Fruit fly (Drosophila melanogaster) whole organism, embryonic: ENCODE data around the gene CG3764.

ENCODE experiments used
- CG10543 ChIP-seq: fragments of 200-800 bp; sonication (Bioruptor generic); optimal IDR thresholded peaks from 3 replicates; lab custom pipeline; 2017; ENCODE audit warnings: missing biosample characterization, mild to moderate bottlenecking, missing genetic modification characterization, moderate library complexity
- CG12219 ChIP-seq: fragments of 200-800 bp; sonication (Bioruptor generic); optimal IDR thresholded peaks from 3 replicates; lab custom pipeline; 2018; ENCODE audit warnings: missing biosample characterization, mild to moderate bottlenecking, missing genetic modification characterization
- CG12299 ChIP-seq: fragments of 200-800 bp; sonication (Bioruptor generic); optimal IDR thresholded peaks from 2 replicates; lab custom pipeline; 2018; ENCODE audit warnings: missing biosample characterization, mild to moderate bottlenecking, missing genetic modification characterization
- CG12659 ChIP-seq: fragments of 200-800 bp; sonication (Bioruptor generic); optimal IDR thresholded peaks from 3 replicates; lab custom pipeline; 2017; ENCODE audit warnings: mild to moderate bottlenecking, missing biosample characterization, missing genetic modification reagents, missing genetic modification characterization
- CG14860 ChIP-seq: fragments of 200-800 bp; sonication (Bioruptor generic); IDR thresholded peaks from 3 replicates; pipeline ENCODE4 v1.3.6; 2022; ENCODE audit warnings: missing biosample characterization, missing genetic modification characterization; ENCODE audit not compliant: partially characterized antibody
- CG17359 ChIP-seq: fragments of 200-800 bp; sonication (Bioruptor generic); optimal IDR thresholded peaks from 3 replicates; lab custom pipeline; 2018; ENCODE audit warnings: missing biosample characterization, mild to moderate bottlenecking, missing genetic modification characterization, moderate library complexity
- CG31441 ChIP-seq: fragments of 200-800 bp; sonication (Bioruptor generic); IDR thresholded peaks from 2 replicates; pipeline ENCODE4 v1.3.6; 2022; ENCODE audit warnings: missing biosample characterization, missing genetic modification characterization
- CG3281 ChIP-seq: fragments of 200-800 bp; sonication (Bioruptor generic); optimal IDR thresholded peaks from 3 replicates; lab custom pipeline; 2017; ENCODE audit warnings: missing biosample characterization, mild to moderate bottlenecking, missing genetic modification characterization
- CG34376 ChIP-seq: fragments of 200-800 bp; sonication (Bioruptor generic); optimal IDR thresholded peaks from 2 replicates; lab custom pipeline; 2018; ENCODE audit warnings: missing biosample characterization, mild to moderate bottlenecking, missing genetic modification characterization
- CG8388 ChIP-seq: fragments of 200-800 bp; sonication (Bioruptor generic); optimal IDR thresholded peaks from 2 replicates; lab custom pipeline; 2019; ENCODE audit warnings: missing biosample characterization, mild to moderate bottlenecking, missing genetic modification characterization, moderate library complexity
- CG9727 ChIP-seq: fragments of 200-800 bp; sonication (Bioruptor generic); optimal IDR thresholded peaks from 3 replicates; lab custom pipeline; 2017; ENCODE audit warnings: missing biosample characterization, mild to moderate bottlenecking, missing genetic modification characterization
- MBD-R2 ChIP-seq: fragments of 200-800 bp; sonication (Bioruptor generic); IDR thresholded peaks from 2 replicates; pipeline ENCODE4 v1.3.6; 2022; ENCODE audit warnings: missing biosample characterization, missing genetic modification characterization
- MESR4 ChIP-seq: fragments of 200-800 bp; sonication (Bioruptor generic); optimal IDR thresholded peaks from 2 replicates; lab custom pipeline; 2018; ENCODE audit warnings: missing biosample characterization, mild to moderate bottlenecking, missing genetic modification characterization, moderate library complexity
- Med ChIP-seq: fragments of 200-800 bp; sonication (Bioruptor generic); peaks from one replicate; lab custom pipeline; 2016; ENCODE audit warnings: missing biosample characterization, missing genetic modification characterization, mild to moderate bottlenecking, inconsistent platforms, moderate library complexity
- NK7.1 ChIP-seq: fragments of 200-800 bp; sonication (Bioruptor generic); optimal IDR thresholded peaks from 3 replicates; lab custom pipeline; 2016; ENCODE audit warnings: missing biosample characterization, missing genetic modification characterization
- Opbp ChIP-seq: fragments of 200-800 bp; sonication (Bioruptor generic); IDR thresholded peaks from 3 replicates; pipeline ENCODE4 v1.3.6; 2022; ENCODE audit warnings: missing biosample characterization, missing genetic modification characterization; ENCODE audit not compliant: partially characterized antibody
- Ravus ChIP-seq: fragments of 200-800 bp; sonication (Bioruptor generic); IDR thresholded peaks from 2 replicates; pipeline ENCODE4 v1.3.6; 2022; ENCODE audit warnings: missing biosample characterization, missing genetic modification characterization
- Rfx ChIP-seq: fragments of 200-800 bp; sonication (Bioruptor generic); IDR thresholded peaks from 2 replicates; pipeline ENCODE4 v1.3.6; 2022; ENCODE audit warnings: missing biosample characterization, missing genetic modification characterization
- Sin3A ChIP-seq: fragments of >200 bp; optimal IDR thresholded peaks from 2 replicates; lab custom pipeline; 2018
- YL-1 ChIP-seq: fragments of 200-800 bp; sonication (Bioruptor generic); optimal IDR thresholded peaks from 3 replicates; lab custom pipeline; 2017; ENCODE audit warnings: missing biosample characterization, mild to moderate bottlenecking, missing genetic modification characterization
- ab ChIP-seq: fragments of 200-800 bp; sonication (Bioruptor generic); optimal IDR thresholded peaks from 2 replicates; lab custom pipeline; 2016; ENCODE audit warnings: missing biosample characterization, missing genetic modification characterization
- ac ChIP-seq: fragments of 200-800 bp; sonication (Bioruptor generic); optimal IDR thresholded peaks from 3 replicates; lab custom pipeline; 2017; ENCODE audit warnings: missing biosample characterization, mild to moderate bottlenecking, missing genetic modification characterization
- amos ChIP-seq: fragments of 200-800 bp; sonication (Bioruptor generic); IDR thresholded peaks from 2 replicates; pipeline ENCODE4 v1.3.6; 2022; ENCODE audit warnings: missing biosample characterization, missing genetic modification characterization; ENCODE audit not compliant: partially characterized antibody
- ara ChIP-seq: fragments of 200-800 bp; sonication (Bioruptor generic); IDR thresholded peaks from 2 replicates; pipeline ENCODE4 v1.3.6; 2022; ENCODE audit warnings: missing biosample characterization, missing genetic modification characterization
- ash1 ChIP-seq: fragments of 200-800 bp; sonication (Bioruptor generic); optimal IDR thresholded peaks from 2 replicates; lab custom pipeline; 2018; ENCODE audit warnings: missing biosample characterization, mild to moderate bottlenecking, missing genetic modification characterization
- bab2 ChIP-seq: fragments of 200-800 bp; sonication (Bioruptor generic); optimal IDR thresholded peaks from 2 replicates; lab custom pipeline; 2016; ENCODE audit warnings: missing biosample characterization, missing genetic modification characterization
- bbx ChIP-seq: fragments of 200-800 bp; sonication (Bioruptor generic); IDR thresholded peaks from 2 replicates; pipeline ENCODE4 v1.3.6; 2022; ENCODE audit warnings: missing biosample characterization, missing genetic modification characterization; ENCODE audit not compliant: partially characterized antibody
- cad ChIP-seq: fragments of >200 bp; optimal IDR thresholded peaks from 2 replicates; lab custom pipeline; 2017; ENCODE audit warnings: missing biosample characterization, missing genetic modification characterization
- ems ChIP-seq: fragments of 200-800 bp; sonication (Bioruptor generic); optimal IDR thresholded peaks from 3 replicates; lab custom pipeline; 2016; ENCODE audit warnings: missing biosample characterization, missing genetic modification characterization
- exex ChIP-seq: fragments of 200-800 bp; sonication (Bioruptor generic); optimal IDR thresholded peaks from 4 replicates; lab custom pipeline; 2018; ENCODE audit warnings: missing biosample characterization, mild to moderate bottlenecking, missing genetic modification characterization, moderate library complexity
- gsb-n ChIP-seq: fragments of 200-800 bp; sonication (Bioruptor generic); optimal IDR thresholded peaks from 3 replicates; lab custom pipeline; 2018; ENCODE audit warnings: missing biosample characterization, mild to moderate bottlenecking, missing genetic modification characterization
- hkb ChIP-seq, 2 experiments: fragments of 200-800 bp in 1 of 2; fragments of >200 bp in 1 of 2; sonication (Bioruptor generic) in 1 of 2; IDR thresholded peaks in 1 of 2; optimal IDR thresholded peaks in 1 of 2; 2 replicates each; pipeline versions ENCODE4 v1.3.6 to Lab custom; 2017 to 2022; ENCODE audit warnings: missing biosample characterization in 1 of 2, missing genetic modification characterization in 1 of 2
- ind ChIP-seq: fragments of 200-800 bp; sonication (Bioruptor generic); optimal IDR thresholded peaks from 3 replicates; lab custom pipeline; 2016; ENCODE audit warnings: missing biosample characterization, missing genetic modification characterization
- klu ChIP-seq: fragments of 200-800 bp; sonication (Bioruptor generic); IDR thresholded peaks from 2 replicates; pipeline ENCODE4 v1.3.6; 2022; ENCODE audit warnings: missing biosample characterization, missing genetic modification characterization
- pan ChIP-seq, 4 experiments: fragments of >200 bp in 3 of 4; fragments of 200-800 bp in 1 of 4; sonication (Bioruptor generic) in 1 of 4; optimal IDR thresholded peaks in 3 of 4; IDR thresholded peaks in 1 of 4; 2 replicates each; pipeline versions ENCODE4 v1.3.6 to Lab custom; 2017 to 2022; ENCODE audit warnings: missing biosample characterization in 2 of 4, missing genetic modification characterization in 2 of 4, mixed read lengths in 1 of 4
- prd ChIP-seq, 3 experiments: fragments of >200 bp in 2 of 3; fragments of 200-800 bp in 1 of 3; sonication (Bioruptor generic) in 1 of 3; optimal IDR thresholded peaks in 2 of 3; IDR thresholded peaks in 1 of 3; 2 replicates in 2 of 3; 3 replicates in 1 of 3; pipeline versions ENCODE4 v1.3.6 to Lab custom; 2017 to 2022; ENCODE audit warnings: missing biosample characterization in 1 of 3, missing genetic modification characterization in 1 of 3
- shn ChIP-seq: fragments of 200-800 bp; sonication (Bioruptor generic); optimal IDR thresholded peaks from 3 replicates; lab custom pipeline; 2016; ENCODE audit warnings: missing biosample characterization, missing genetic modification characterization
- sob ChIP-seq: fragments of 200-800 bp; sonication (Bioruptor generic); IDR thresholded peaks from 2 replicates; pipeline ENCODE4 v1.3.6; 2022; ENCODE audit warnings: missing biosample characterization, missing genetic modification characterization
- unc-4 ChIP-seq: fragments of 200-800 bp; sonication (Bioruptor generic); IDR thresholded peaks from 2 replicates; pipeline ENCODE4 v1.3.6; 2022; ENCODE audit warnings: missing biosample characterization, missing genetic modification characterization; ENCODE audit not compliant: partially characterized antibody
- vnd ChIP-seq: fragments of 200-800 bp; sonication (Bioruptor generic); IDR thresholded peaks from 3 replicates; pipeline ENCODE4 v1.3.6; 2022; ENCODE audit warnings: missing biosample characterization, missing genetic modification characterization; ENCODE audit not compliant: partially characterized antibody
- wek ChIP-seq: fragments of 200-800 bp; sonication (Bioruptor generic); optimal IDR thresholded peaks from 3 replicates; lab custom pipeline; 2018; ENCODE audit warnings: missing biosample characterization, mild to moderate bottlenecking, missing genetic modification characterization, moderate library complexity
- zen ChIP-seq: fragments of 200-800 bp; sonication (Bioruptor generic); optimal IDR thresholded peaks from 3 replicates; lab custom pipeline; 2018; ENCODE audit warnings: missing biosample characterization, mild to moderate bottlenecking, missing genetic modification characterization, moderate library complexity

Gene CG3764

dm6 chr3L:17024095-17024639 is 11.8 kb upstream of the CG3764 start, which contains the start of gene Fit2 (continued):
- peak; percentile 93 for TF ChIP-seq unc-4
- TF ChIP-seq ind (GFP tag; lab: Kevin White, UChicago): no peak
- TF ChIP-seq zen: peak; percentile 11
- TF ChIP-seq bbx (GFP tag; lab: Robert Waterston, UW): peak; percentile 99
- peak; percentile 97 for TF ChIP-seq vnd (GFP tag; lab: Robert Waterston, UW)
- no peak for TF ChIP-seq wek (GFP tag; lab: Kevin White, UChicago)
- peak; percentile 66 for TF ChIP-seq YL-1 (GFP tag; lab: Kevin White, UChicago)
- TF ChIP-seq CG12659 (GFP tag; lab: Kevin White, UChicago): peak; percentile 9

dm6 chr3L:17023641-17024040 is 11.3 kb upstream of the CG3764 start, which contains the start of gene a10:
Gene a10, minus strand, starts transcription at chr3L:17023741.
- TF ChIP-seq gsb-n (tag; lab: Kevin White, UChicago) (no peak), Med (GFP tag; lab: Kevin White, UChicago) (peak; percentile 17)

dm6 chr3L:17022756-17023155 is 10.4 kb upstream of the CG3764 start, which contains the start of gene CG6652:
Gene CG6652, minus strand, starts transcription at chr3L:17022856.
- peak; percentile 15; the same call in 1 of the 2 replicates for TF ChIP-seq Rfx (GFP tag; lab: Robert Waterston, UW)
- TF ChIP-seq ash1 (GFP tag; lab: Kevin White, UChicago): no peak

- TF ChIP-seq MBD-R2 (GFP tag; lab: Robert Waterston, UW): peak; percentile 53
- TF ChIP-seq CG8388 (GFP tag; lab: Kevin White, UChicago): no peak
- no peak for TF ChIP-seq hkb (optimal IDR thresholded peaks at IDR 0.05; lab: Kevin White, UChicago)
- TF ChIP-seq hkb (GFP tag; IDR thresholded peaks at IDR 0.05; lab: Robert Waterston, UW): no peak
- no peak for TF ChIP-seq CG34376 (GFP tag; lab: Kevin White, UChicago)
- TF ChIP-seq CG3281 (GFP tag; lab: Kevin White, UChicago): no peak
- no peak for TF ChIP-seq CG12299 (tag; lab: Kevin White, UChicago)
- TF ChIP-seq CG10543 (GFP tag; lab: Kevin White, UChicago): no peak
- no peak for TF ChIP-seq CG9727 (GFP tag; lab: Kevin White, UChicago)
- no peak for TF ChIP-seq sob
- TF ChIP-seq CG12219 (GFP tag; lab: Kevin White, UChicago): no peak
- TF ChIP-seq Opbp (GFP tag; lab: Robert Waterston, UW): peak; percentile 61; the same call in 1 of the 3 replicates
- 0 out of 3 replicates have a peak, but pooled peaks have one; percentile 45 for TF ChIP-seq CG14860 (GFP tag; lab: Robert Waterston, UW)
- TF ChIP-seq pan (optimal IDR thresholded peaks at IDR 0.05; lab: Kevin White, UChicago): no peak
- TF ChIP-seq pan (GFP tag; optimal IDR thresholded peaks at IDR 0.05 in 1 of 2, IDR thresholded peaks at IDR 0.05 in 1 of 2): peak in 1 of 2 experiments; percentile 1
- no peak for TF ChIP-seq exex (tag; lab: Kevin White, UChicago)
- no peak for TF ChIP-seq NK7.1 (GFP tag; lab: Kevin White, UChicago)
- TF ChIP-seq Ravus (GFP tag; lab: Robert Waterston, UW): no peak
- TF ChIP-seq shn: no peak
- TF ChIP-seq prd (optimal IDR thresholded peaks at IDR 0.05; lab: Kevin White, UChicago): no peak
- TF ChIP-seq prd (GFP tag; IDR thresholded peaks at IDR 0.05; lab: Robert Waterston, UW): no peak
- TF ChIP-seq ac (GFP tag; lab: Kevin White, UChicago): no peak
- no peak for TF ChIP-seq CG31441 (GFP tag; lab: Robert Waterston, UW)
- no peak for TF ChIP-seq bab2 (GFP tag; lab: Kevin White, UChicago)
- no peak for TF ChIP-seq klu (GFP tag; lab: Robert Waterston, UW)
- TF ChIP-seq amos (GFP tag; lab: Robert Waterston, UW): no peak
- no peak for TF ChIP-seq cad (GFP tag; lab: Kevin White, UChicago)
- peak; percentile 52 for TF ChIP-seq MESR4 (GFP tag; lab: Kevin White, UChicago)
- TF ChIP-seq CG17359 (tag; lab: Kevin White, UChicago): no peak
- TF ChIP-seq ara (GFP tag; lab: Robert Waterston, UW): no peak
- TF ChIP-seq unc-4: peak; percentile 9; the same call in 1 of the 2 replicates
- TF ChIP-seq ems: no peak
- TF ChIP-seq ab (GFP tag; lab: Kevin White, UChicago): no peak
- no peak for TF ChIP-seq Sin3A (lab: Kevin White, UChicago)
Measured at dm6 chr3L:17016576-17016917, 4.2 kb upstream of the CG3764 start.
